Fruit fly (Drosophila melanogaster): Measurements from ENCODE around the gene plh.

plh gene

dm6 chr3R:5055424-5055981, 44.7 kb upstream of the plh start (continued):
- TF ChIP-seq Vsx1 (GFP tag; optimal IDR thresholded peaks at IDR 0.05) (peak; percentile 6), CG18599 (GFP tag; optimal IDR thresholded peaks at IDR 0.05) (peak; percentile 26), cas (GFP tag; IDR thresholded peaks at IDR 0.05) (no peak), cwo (GFP tag; optimal IDR thresholded peaks at IDR 0.05) (no peak), gem (tag; optimal IDR thresholded peaks at IDR 0.05) (peak; percentile 46), Deaf1 (tag; optimal IDR thresholded peaks at IDR 0.05) (no peak), kay (GFP tag; optimal IDR thresholded peaks at IDR 0.05) (peak; percentile 3), Med (GFP tag) (peak; percentile 50), gsb (GFP tag; IDR thresholded peaks at IDR 0.05) (0 out of 2 replicates have a peak, but pooled peaks have one; percentile 9), ken (GFP tag; IDR thresholded peaks at IDR 0.05) (no peak), CG11695 (GFP tag; IDR thresholded peaks at IDR 0.05) (no peak), CG7987 (GFP tag; optimal IDR thresholded peaks at IDR 0.05) (no peak), CG6175 (GFP tag; IDR thresholded peaks at IDR 0.05) (peak; percentile 66; the same call in 1 of the 3 replicates), Xbp1 (GFP tag; optimal IDR thresholded peaks at IDR 0.05) (peak; percentile 14), CG11456 (GFP tag; IDR thresholded peaks at IDR 0.05) (no peak), CG17361 (GFP tag; IDR thresholded peaks at IDR 0.05) (peak; percentile 46; the same call in 1 of the 3 replicates)

- TF ChIP-seq gcm (GFP tag; optimal IDR thresholded peaks at IDR 0.05) (no peak), kah (GFP tag; optimal IDR thresholded peaks at IDR 0.05) (no peak), ap (GFP tag; IDR thresholded peaks at IDR 0.05) (0 out of 2 replicates have a peak, but pooled peaks have one; percentile 8), Blimp-1 (GFP tag; optimal IDR thresholded peaks at IDR 0.05) (no peak), lov (optimal IDR thresholded peaks at IDR 0.05) (no peak), lov (GFP tag; IDR thresholded peaks at IDR 0.05) (0 out of 3 replicates have a peak, but pooled peaks have one; percentile 4), CG4328 (GFP tag; optimal IDR thresholded peaks at IDR 0.05) (peak; percentile 12), CG5245 (GFP tag; optimal IDR thresholded peaks at IDR 0.05) (no peak), ftz-f1 (GFP tag; optimal IDR thresholded peaks at IDR 0.05) (peak; percentile 72), CG7786 (GFP tag; optimal IDR thresholded peaks at IDR 0.05) (no peak), CG12769 (tag; optimal IDR thresholded peaks at IDR 0.05) (peak; percentile 73), fu2 (GFP tag; optimal IDR thresholded peaks at IDR 0.05) (no peak), CG2199 (GFP tag; IDR thresholded peaks at IDR 0.05) (no peak; the same call in 2 of the 3 replicates), Gug (GFP tag; IDR thresholded peaks at IDR 0.05) (no peak), CG30403 (GFP tag; optimal IDR thresholded peaks at IDR 0.05) (no peak), Abd-B (GFP tag; optimal IDR thresholded peaks at IDR 0.05) (peak; percentile 12), Oaz (GFP tag; IDR thresholded peaks at IDR 0.05) (no peak), gt (GFP tag; IDR thresholded peaks at IDR 0.05) (0 out of 2 replicates have a peak, but pooled peaks have one; percentile 17), C15 (GFP tag; IDR thresholded peaks at IDR 0.05) (no peak), CG7928 (GFP tag; optimal IDR thresholded peaks at IDR 0.05) (no peak), mirr (GFP tag; optimal IDR thresholded peaks at IDR 0.05) (no peak), bcd (GFP tag; optimal IDR thresholded peaks at IDR 0.05) (no peak), rib (GFP tag; IDR thresholded peaks at IDR 0.05) (peak; percentile 54; the same call in 1 of the 2 replicates), tup (GFP tag; optimal IDR thresholded peaks at IDR 0.05) (peak; percentile 0), zen (tag; optimal IDR thresholded peaks at IDR 0.05) (no peak), Pdp1 (GFP tag; optimal IDR thresholded peaks at IDR 0.05) (peak in 1 of 2 experiments; percentile 33), CG15073 (GFP tag; optimal IDR thresholded peaks at IDR 0.05) (no peak), CG7556 (GFP tag; optimal IDR thresholded peaks at IDR 0.05) (no peak), vvl (GFP tag; IDR thresholded peaks at IDR 0.05) (no peak), sr (GFP tag; IDR thresholded peaks at IDR 0.05) (peak; percentile 73; the same call in 2 of the 3 replicates), chinmo (GFP tag; IDR thresholded peaks at IDR 0.05; ENCODE audit: partially characterized antibody) (peak; percentile 78; the same call in 2 of the 4 replicates), CG31441 (GFP tag; IDR thresholded peaks at IDR 0.05) (no peak), CG11398 (GFP tag; optimal IDR thresholded peaks at IDR 0.05) (no peak), ro (GFP tag; IDR thresholded peaks at IDR 0.05) (no peak)
Measured at dm6 chr3R:5054747-5055146, 43.9 kb upstream of the plh start.
